Worm (Caenorhabditis elegans) whole organism, mixed stage, embryonic: ENCODE measurements around the gene lys-8.

ENCODE experiments used
- bed-3 ChIP-seq: fragments of 200-800 bp; sonication (Bioruptor generic); optimal IDR thresholded peaks from 3 replicates; lab custom pipeline; 2018; ENCODE audit warnings: mild to moderate bottlenecking, missing genetic modification characterization, moderate library complexity, missing compliant biosample characterization
- ceh-83 ChIP-seq: fragments of 200-800 bp; sonication (Bioruptor generic); optimal IDR thresholded peaks from 2 replicates; lab custom pipeline; 2018; ENCODE audit warnings: mild to moderate bottlenecking, missing genetic modification characterization, missing compliant biosample characterization
- elt-3 ChIP-seq: fragments of 150-350 bp; optimal IDR thresholded peaks from 2 replicates; lab custom pipeline; 2014; ENCODE audit warnings: missing biosample characterization, missing genetic modification characterization
- mab-5 ChIP-seq: fragments of 150-350 bp; optimal IDR thresholded peaks from 2 replicates; lab custom pipeline; 2014; ENCODE audit warnings: missing biosample characterization, missing genetic modification characterization
- mep-1 ChIP-seq: fragments of 150-350 bp; optimal IDR thresholded peaks from 2 replicates; lab custom pipeline; 2017; ENCODE audit warnings: missing biosample characterization, missing genetic modification reagents, missing genetic modification characterization, inconsistent platforms
- nhr-2 ChIP-seq: fragments of 150-350 bp; optimal IDR thresholded peaks from 2 replicates; lab custom pipeline; 2014; ENCODE audit warnings: missing biosample characterization, missing genetic modification characterization
- nhr-237 ChIP-seq: fragments of 150-350 bp; optimal IDR thresholded peaks from 2 replicates; lab custom pipeline; 2014; ENCODE audit warnings: missing biosample characterization, missing genetic modification characterization
- nhr-28 ChIP-seq: fragments of 150-350 bp; optimal IDR thresholded peaks from 2 replicates; lab custom pipeline; 2014; ENCODE audit warnings: missing biosample characterization, missing genetic modification characterization
- nhr-76 ChIP-seq: sonication (generic microtip); optimal IDR thresholded peaks from 2 replicates; lab custom pipeline; 2017; ENCODE audit warnings: missing biosample characterization, missing genetic modification characterization
- unc-39 ChIP-seq: fragments of 150-350 bp; optimal IDR thresholded peaks from 2 replicates; lab custom pipeline; 2014; ENCODE audit warnings: missing biosample characterization, missing genetic modification characterization
- unc-62 ChIP-seq: fragments of 150-350 bp; optimal IDR thresholded peaks from 2 replicates; lab custom pipeline; 2014; ENCODE audit warnings: missing biosample characterization, missing genetic modification reagents, missing genetic modification characterization

- TF ChIP-seq unc-62 (GFP tag; lab: Kevin White, UChicago): no peak
- no peak for TF ChIP-seq mep-1 (tag; lab: Kevin White, UChicago)
- TF ChIP-seq elt-3: no peak
- no peak for TF ChIP-seq ceh-83 (GFP tag; lab: Kevin White, UChicago)
- TF ChIP-seq bed-3 (GFP tag; lab: Kevin White, UChicago): no peak
- no peak for TF ChIP-seq unc-39 (tag; lab: Kevin White, UChicago)
- no peak for TF ChIP-seq mab-5
- TF ChIP-seq nhr-76 (tag; lab: Kevin White, UChicago): no peak
- TF ChIP-seq nhr-237 (tag; lab: Kevin White, UChicago): no peak
- no peak for TF ChIP-seq nhr-2
- TF ChIP-seq nhr-28 (tag; lab: Kevin White, UChicago): no peak
Observed at ce11 chrII:5636826-5637225, 50.8 kb downstream of the lys-8 start, which contains the start of gene F59E12.8.
